Worm (Caenorhabditis elegans) whole organism, late embryonic: ENCODE results near the gene hlh-14.

Experiments
- ceh-9 ChIP-seq: sonication (generic microtip); optimal IDR thresholded peaks from 2 replicates; lab custom pipeline; 2016; ENCODE audit warnings: mild to moderate bottlenecking, missing genetic modification characterization, inconsistent platforms, missing compliant biosample characterization
- pag-3 ChIP-seq: sonication (generic microtip); optimal IDR thresholded peaks from 2 replicates; lab custom pipeline; 2016; ENCODE audit warnings: missing compliant biosample characterization, missing genetic modification characterization, borderline replicate concordance
- pha-4 ChIP-seq: fragments of 150-350 bp; optimal IDR thresholded peaks from 2 replicates; lab custom pipeline; 2018; ENCODE audit warnings: missing biosample characterization, missing genetic modification reagents, missing genetic modification characterization
- pqm-1 ChIP-seq: sonication (generic microtip); optimal IDR thresholded peaks from 2 replicates; lab custom pipeline; 2016; ENCODE audit warnings: missing genetic modification characterization, missing compliant biosample characterization
- pros-1 ChIP-seq: fragments of 150-350 bp; optimal IDR thresholded peaks from 2 replicates; lab custom pipeline; 2014; ENCODE audit warnings: missing biosample characterization, missing genetic modification reagents, missing genetic modification characterization
- ttx-3 ChIP-seq: sonication (generic microtip); optimal IDR thresholded peaks from 2 replicates; lab custom pipeline; 2016; ENCODE audit warnings: missing genetic modification reagents, missing genetic modification characterization, missing compliant biosample characterization
- unc-3 ChIP-seq, 2 experiments: fragments of 200-800 bp in 1 of 2; sonication (Bioruptor generic) in 1 of 2; sonication (generic microtip) in 1 of 2; conservative IDR thresholded peaks in 1 of 2; optimal IDR thresholded peaks in 1 of 2; 2 replicates each; pipeline versions ENCODE4 v1.3.6 to Lab custom; 2016 to 2022; ENCODE audit warnings: missing compliant biosample characterization in 2 of 2, missing genetic modification characterization in 2 of 2, missing genetic modification reagents in 1 of 2

DNA sequence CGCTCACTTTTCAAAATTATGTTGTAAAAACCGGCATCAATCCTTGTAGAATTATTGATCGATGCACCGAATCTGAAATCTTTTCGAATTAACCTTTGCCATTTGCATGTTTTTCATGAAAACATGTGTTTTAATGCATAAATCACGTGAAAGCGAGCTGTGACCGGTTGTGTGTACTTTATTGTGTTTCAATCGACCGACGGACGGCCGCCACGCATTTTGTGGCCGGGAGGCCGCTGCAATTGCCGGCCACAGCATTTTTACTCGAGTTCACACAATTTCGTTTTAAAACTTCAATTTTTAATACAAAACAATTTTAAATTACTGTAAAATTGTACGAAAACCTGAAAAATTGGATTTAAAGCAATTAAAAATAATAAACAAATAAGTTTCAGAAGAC lies 49.7 kb downstream of the hlh-14 start, which contains the start of gene C25H3.11:
- no peak for TF ChIP-seq pha-4 (tag; lab: Kevin White, UChicago)
- TF ChIP-seq ceh-9 (tag; lab: Kevin White, UChicago) = no peak
- no peak for TF ChIP-seq pros-1 (tag; lab: Kevin White, UChicago)
- no peak for TF ChIP-seq pqm-1
- TF ChIP-seq unc-3 (GFP tag; conservative IDR thresholded peaks at IDR 0.05; lab: Robert Waterston, UW) = no peak
- TF ChIP-seq unc-3 (tag; optimal IDR thresholded peaks at IDR 0.05; lab: Kevin White, UChicago) = no peak
- no peak for TF ChIP-seq pag-3
- no peak for TF ChIP-seq ttx-3 (tag; lab: Kevin White, UChicago)
